Worm (Caenorhabditis elegans) whole organism, L3 larva: ENCODE measurements around the gene ttm-2.
A peak's percentile ranks its signal among the peaks of the same experiment; 100 is the strongest.

Source experiments
- R02D3.7 ChIP-seq: fragments of 150-350 bp; optimal IDR thresholded peaks from 2 replicates; lab custom pipeline; 2014; ENCODE audit warnings: missing biosample characterization, missing genetic modification characterization
- ZK546.5 ChIP-seq: sonication (generic microtip); optimal IDR thresholded peaks from 2 replicates; lab custom pipeline; 2017; ENCODE audit warnings: missing biosample characterization, missing genetic modification characterization
- aly-2 ChIP-seq: fragments of 150-350 bp; optimal IDR thresholded peaks from 2 replicates; lab custom pipeline; 2014; ENCODE audit warnings: missing biosample characterization, missing genetic modification characterization
- ama-1 ChIP-seq: fragments of 150-350 bp; optimal IDR thresholded peaks from 2 replicates; lab custom pipeline; 2018
- ceh-16 ChIP-seq: sonication (generic microtip); optimal IDR thresholded peaks from 2 replicates; lab custom pipeline; 2017; ENCODE audit warnings: missing biosample characterization, missing genetic modification characterization
- ceh-28 ChIP-seq: fragments of 150-350 bp; optimal IDR thresholded peaks from 2 replicates; lab custom pipeline; 2014; ENCODE audit warnings: missing biosample characterization, missing genetic modification reagents, missing genetic modification characterization
- ceh-82 ChIP-seq: fragments of 150-350 bp; optimal IDR thresholded peaks from 2 replicates; lab custom pipeline; 2014; ENCODE audit warnings: missing biosample characterization, missing genetic modification characterization
- ceh-9 ChIP-seq: sonication (generic microtip); optimal IDR thresholded peaks from 2 replicates; lab custom pipeline; 2018; ENCODE audit warnings: missing biosample characterization, missing genetic modification characterization
- daf-12 ChIP-seq: fragments of 150-350 bp; optimal IDR thresholded peaks from 2 replicates; lab custom pipeline; 2014; ENCODE audit warnings: missing biosample characterization, missing genetic modification reagents, missing genetic modification characterization
- egl-27 ChIP-seq: sonication (generic microtip); optimal IDR thresholded peaks from 4 replicates; lab custom pipeline; 2017; ENCODE audit warnings: missing biosample characterization, missing genetic modification reagents, missing genetic modification characterization
- elt-1 ChIP-seq: fragments of 150-350 bp; optimal IDR thresholded peaks from 2 replicates; lab custom pipeline; 2014; ENCODE audit warnings: missing biosample characterization, missing genetic modification characterization
- elt-2 ChIP-seq: sonication (generic microtip); optimal IDR thresholded peaks from 2 replicates; lab custom pipeline; 2016; ENCODE audit warnings: missing genetic modification reagents, mild to moderate bottlenecking, missing genetic modification characterization, missing compliant biosample characterization
- elt-3 ChIP-seq, 3 experiments: fragments of 150-350 bp in 1 of 3; sonication (generic microtip) in 2 of 3; optimal IDR thresholded peaks; 2 replicates in 2 of 3; 4 replicates in 1 of 3; lab custom pipeline; 2014 to 2017; ENCODE audit warnings: missing biosample characterization in 3 of 3, missing genetic modification characterization in 3 of 3
- fkh-10 ChIP-seq: sonication (generic microtip); optimal IDR thresholded peaks from 2 replicates; lab custom pipeline; 2017; ENCODE audit warnings: missing biosample characterization, missing genetic modification reagents, missing genetic modification characterization
- fos-1 ChIP-seq: fragments of 150-350 bp; optimal IDR thresholded peaks from 2 replicates; lab custom pipeline; 2014; ENCODE audit warnings: missing biosample characterization, missing genetic modification characterization
- hmg-11 ChIP-seq: sonication (generic microtip); optimal IDR thresholded peaks from 2 replicates; lab custom pipeline; 2016; ENCODE audit warnings: missing genetic modification characterization, missing compliant biosample characterization
- jun-1 ChIP-seq: fragments of 150-350 bp; optimal IDR thresholded peaks from 2 replicates; lab custom pipeline; 2014; ENCODE audit warnings: missing biosample characterization, missing genetic modification reagents, missing genetic modification characterization
- lin-15B ChIP-seq: fragments of 150-350 bp; optimal IDR thresholded peaks from 2 replicates; lab custom pipeline; 2014; ENCODE audit warnings: missing biosample characterization, missing genetic modification characterization
- lin-39 ChIP-seq: fragments of 150-350 bp; optimal IDR thresholded peaks from 2 replicates; lab custom pipeline; 2018; ENCODE audit warnings: missing biosample characterization, missing genetic modification reagents, missing genetic modification characterization
- mdl-1 ChIP-seq: fragments of 150-350 bp; optimal IDR thresholded peaks from 2 replicates; lab custom pipeline; 2014; ENCODE audit warnings: missing biosample characterization, missing genetic modification characterization
- nfya-1 ChIP-seq: sonication (generic microtip); optimal IDR thresholded peaks from 2 replicates; lab custom pipeline; 2017; ENCODE audit warnings: missing genetic modification characterization, mild to moderate bottlenecking, missing compliant biosample characterization, antibody characterized with exemption, moderate library complexity; ENCODE audit not compliant: insufficient read depth
- nhr-12 ChIP-seq: fragments of 150-350 bp; optimal IDR thresholded peaks from 2 replicates; lab custom pipeline; 2014; ENCODE audit warnings: missing biosample characterization, missing genetic modification characterization
- nhr-23 ChIP-seq: fragments of 150-350 bp; optimal IDR thresholded peaks from 2 replicates; lab custom pipeline; 2014; ENCODE audit warnings: missing biosample characterization, missing genetic modification reagents, missing genetic modification characterization
- nhr-237 ChIP-seq: fragments of 150-350 bp; optimal IDR thresholded peaks from 2 replicates; lab custom pipeline; 2014; ENCODE audit warnings: missing biosample characterization, missing genetic modification characterization
- nhr-25 ChIP-seq: sonication (generic microtip); optimal IDR thresholded peaks from 2 replicates; lab custom pipeline; 2017; ENCODE audit warnings: missing biosample characterization, missing genetic modification characterization
- nhr-43 ChIP-seq: sonication (generic microtip); optimal IDR thresholded peaks from 2 replicates; lab custom pipeline; 2016; ENCODE audit warnings: mild to moderate bottlenecking, missing genetic modification characterization, missing compliant biosample characterization; ENCODE audit not compliant: poor library complexity, severe bottlenecking
- nhr-67 ChIP-seq: fragments of 150-350 bp; optimal IDR thresholded peaks from 2 replicates; lab custom pipeline; 2014; ENCODE audit warnings: missing biosample characterization, missing genetic modification characterization
- nhr-76 ChIP-seq: fragments of 150-350 bp; sonication (generic microtip); optimal IDR thresholded peaks from 5 replicates; lab custom pipeline; 2014; ENCODE audit warnings: missing biosample characterization, missing genetic modification characterization
- nhr-77 ChIP-seq: fragments of 150-350 bp; optimal IDR thresholded peaks from 2 replicates; lab custom pipeline; 2014; ENCODE audit warnings: missing biosample characterization, missing genetic modification characterization
- pha-4 ChIP-seq: fragments of 150-350 bp; optimal IDR thresholded peaks from 2 replicates; lab custom pipeline; 2014; ENCODE audit warnings: missing biosample characterization, missing genetic modification reagents, missing genetic modification characterization
- pqm-1 ChIP-seq: fragments of 150-350 bp; optimal IDR thresholded peaks from 2 replicates; lab custom pipeline; 2017; ENCODE audit warnings: missing biosample characterization, missing genetic modification characterization, inconsistent platforms
- sea-2 ChIP-seq: fragments of 150-350 bp; sonication (generic microtip); optimal IDR thresholded peaks from 4 replicates; lab custom pipeline; 2014; ENCODE audit warnings: missing biosample characterization, missing genetic modification reagents, missing genetic modification characterization
- snpc-4 ChIP-seq: fragments of 150-350 bp; optimal IDR thresholded peaks from 2 replicates; lab custom pipeline; 2014; ENCODE audit warnings: missing biosample characterization, missing genetic modification characterization
- zag-1 ChIP-seq: fragments of 150-350 bp; optimal IDR thresholded peaks from 2 replicates; lab custom pipeline; 2014; ENCODE audit warnings: missing biosample characterization, missing genetic modification characterization
- ztf-11 ChIP-seq: fragments of 150-350 bp; optimal IDR thresholded peaks from 2 replicates; lab custom pipeline; 2014; ENCODE audit warnings: missing biosample characterization, missing genetic modification characterization
- ztf-4 ChIP-seq: fragments of 150-350 bp; optimal IDR thresholded peaks from 2 replicates; lab custom pipeline; 2014; ENCODE audit warnings: missing biosample characterization, missing genetic modification characterization

The ttm-2 gene

ce11 chrII:4773891-4774432, 7.8 kb upstream of the ttm-2 start, which contains the start of the genes F26G1.9 and F26G1.10:
Gene F26G1.9 (minus strand): TSS chrII:4773991.
Gene F26G1.10 (plus strand): TSS chrII:4774382.
- TF ChIP-seq nhr-67 (no peak), elt-2 (tag; lab: Kevin White, UChicago) (peak; percentile 23)

ce11 chrII:4772441-4772840, 6.3 kb upstream of the ttm-2 start:
- TF ChIP-seq nhr-43 (tag; lab: Kevin White, UChicago) (peak; percentile 44), nhr-77 (tag; lab: Kevin White, UChicago) (no peak), ceh-82 (tag; lab: Kevin White, UChicago) (no peak), mdl-1 (no peak), pqm-1 (no peak), ztf-4 (tag; lab: Kevin White, UChicago) (no peak), R02D3.7 (tag; lab: Kevin White, UChicago) (no peak), elt-1 (tag; lab: Kevin White, UChicago) (peak; percentile 16), nfya-1 (tag; lab: Kevin White, UChicago) (no peak), lin-15B (tag; lab: Kevin White, UChicago) (no peak), fos-1 (no peak), zag-1 (tag; lab: Kevin White, UChicago) (no peak), ceh-16 (tag; lab: Kevin White, UChicago) (no peak), nhr-23 (tag; lab: Kevin White, UChicago) (peak; percentile 9), snpc-4 (tag; lab: Kevin White, UChicago) (no peak), nhr-25 (tag; lab: Kevin White, UChicago) (peak; percentile 48), elt-3 (tag; optimal IDR thresholded peaks at IDR 0.05; lab: Kevin White, UChicago) (peak in 2 of 3 experiments; percentile 18 to 57), daf-12 (tag; lab: Kevin White, UChicago) (no peak), fkh-10 (GFP tag; lab: Kevin White, UChicago) (no peak), aly-2 (tag; lab: Kevin White, UChicago) (no peak)

DNA sequence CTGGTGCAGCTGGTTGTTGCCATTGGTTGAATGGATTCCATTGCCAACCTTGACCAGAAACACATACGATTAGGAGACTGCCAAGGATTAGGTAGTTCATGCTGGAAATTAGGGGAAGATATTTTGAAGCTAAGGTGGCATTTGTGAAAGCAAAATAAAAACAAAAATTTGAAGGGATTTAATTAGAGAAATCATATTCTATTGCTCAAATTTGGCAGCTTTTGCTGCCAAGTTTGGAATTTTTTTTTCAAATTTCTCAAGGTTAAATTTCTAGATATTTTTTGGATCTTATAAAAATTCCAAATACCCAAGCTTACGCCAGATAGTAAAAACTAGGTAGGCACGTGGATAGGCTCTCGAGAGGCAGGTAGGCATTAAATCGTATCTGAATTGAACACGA, 5.1 kb upstream of the ttm-2 start, which contains the start of gene F26G1.5:
TSS of gene F26G1.5 (minus strand) at position 101 of the 400 bp plus-strand sequence.
- TF ChIP-seq nhr-237 (tag; lab: Kevin White, UChicago) (no peak), nhr-12 (tag; lab: Kevin White, UChicago) (no peak), sea-2 (GFP tag; lab: Kevin White, UChicago) (no peak), lin-39 (tag; lab: Kevin White, UChicago) (no peak), ceh-9 (tag; lab: Kevin White, UChicago) (no peak), nhr-25 (tag; lab: Kevin White, UChicago) (no peak), daf-12 (tag; lab: Kevin White, UChicago) (no peak), elt-2 (tag; lab: Kevin White, UChicago) (no peak), pha-4 (no peak), hmg-11 (no peak), nhr-76 (tag; lab: Kevin White, UChicago) (no peak), jun-1 (tag; lab: Kevin White, UChicago) (no peak), aly-2 (tag; lab: Kevin White, UChicago) (no peak), ceh-28 (tag; lab: Kevin White, UChicago) (no peak), ztf-11 (tag; lab: Kevin White, UChicago) (no peak)

DNA sequence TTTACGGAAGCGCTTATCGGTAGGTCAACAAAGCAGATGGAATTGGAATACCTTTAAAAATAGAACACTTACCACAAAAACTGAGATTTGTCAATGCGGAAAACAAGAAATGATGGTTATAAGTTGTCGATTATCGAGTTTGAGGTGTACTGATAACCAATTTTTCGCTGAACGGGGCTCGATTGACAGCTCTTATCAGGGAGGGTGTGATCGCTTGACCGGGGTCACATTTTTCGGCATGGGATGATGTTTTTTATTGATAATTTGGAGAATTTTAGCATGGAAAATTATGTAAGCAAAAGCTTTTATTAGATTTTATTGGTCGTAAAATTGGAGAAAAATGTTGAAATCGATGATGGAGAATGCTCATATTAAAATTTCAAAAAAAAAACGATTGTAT, 3.7 kb upstream of the ttm-2 start:
- TF ChIP-seq nhr-67 (no peak), ama-1 (lab: Kevin White, UChicago) (no peak), ceh-28 (tag; lab: Kevin White, UChicago) (no peak), nhr-77 (tag; lab: Kevin White, UChicago) (no peak), ceh-9 (tag; lab: Kevin White, UChicago) (no peak), ZK546.5 (tag; lab: Kevin White, UChicago) (no peak), sea-2 (GFP tag; lab: Kevin White, UChicago) (no peak), R02D3.7 (tag; lab: Kevin White, UChicago) (no peak), snpc-4 (tag; lab: Kevin White, UChicago) (no peak), daf-12 (tag; lab: Kevin White, UChicago) (no peak), hmg-11 (no peak), pqm-1 (peak; percentile 87), aly-2 (tag; lab: Kevin White, UChicago) (no peak), nhr-76 (tag; lab: Kevin White, UChicago) (no peak), elt-2 (tag; lab: Kevin White, UChicago) (peak; percentile 99), pha-4 (peak; percentile 69), jun-1 (tag; lab: Kevin White, UChicago) (peak; percentile 24), nhr-237 (tag; lab: Kevin White, UChicago) (no peak), egl-27 (tag; lab: Kevin White, UChicago) (no peak)
